Worm (Caenorhabditis elegans): Measurements from ENCODE around the gene gst-6.

DNA sequence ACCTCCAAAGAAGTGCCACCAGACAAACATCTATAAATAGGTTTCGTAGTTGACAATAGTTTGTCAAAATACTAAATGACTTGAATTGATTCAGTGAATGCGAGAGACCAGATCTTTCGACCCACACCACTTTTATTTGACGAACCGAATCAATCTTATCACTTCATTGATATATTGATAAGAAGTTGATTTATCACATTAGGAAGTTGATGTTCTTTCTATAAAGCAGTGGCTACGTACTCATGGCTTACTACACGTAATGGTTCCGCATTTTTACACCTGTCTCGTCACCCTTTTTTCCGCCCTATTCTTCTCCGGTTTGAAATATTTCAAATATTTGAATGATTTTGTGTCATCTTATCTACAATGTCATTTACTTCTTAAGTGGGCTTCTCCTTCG lies 40.9 kb downstream of the gst-6 start:
- TF ChIP-seq pqm-1 (tag; optimal IDR thresholded peaks at IDR 0.05) = no peak
- no peak for TF ChIP-seq ztf-11 (tag; optimal IDR thresholded peaks at IDR 0.05)
- TF ChIP-seq lin-39 (tag; optimal IDR thresholded peaks at IDR 0.05) = no peak
- no peak for TF ChIP-seq vab-15 (tag; optimal IDR thresholded peaks at IDR 0.05)
- TF ChIP-seq ces-1 (GFP tag; optimal IDR thresholded peaks at IDR 0.05) = no peak
- no peak for TF ChIP-seq ceh-82 (tag; optimal IDR thresholded peaks at IDR 0.05)
- TF ChIP-seq hlh-4 (tag; optimal IDR thresholded peaks at IDR 0.05) = no peak
- TF ChIP-seq mef-2 (tag; optimal IDR thresholded peaks at IDR 0.05) = no peak
- no peak for TF ChIP-seq aha-1 (tag; optimal IDR thresholded peaks at IDR 0.05)
- no peak for TF ChIP-seq snpc-4 (tag; optimal IDR thresholded peaks at IDR 0.05)
- TF ChIP-seq fos-1 (tag; optimal IDR thresholded peaks at IDR 0.05) = no peak
- TF ChIP-seq ama-1 (optimal IDR thresholded peaks at IDR 0.05) = no peak
- peak in 1 of 6 experiments; percentile 11 for TF ChIP-seq elt-3 (tag; optimal IDR thresholded peaks at IDR 0.05)
